In the genomic region with DNA sequence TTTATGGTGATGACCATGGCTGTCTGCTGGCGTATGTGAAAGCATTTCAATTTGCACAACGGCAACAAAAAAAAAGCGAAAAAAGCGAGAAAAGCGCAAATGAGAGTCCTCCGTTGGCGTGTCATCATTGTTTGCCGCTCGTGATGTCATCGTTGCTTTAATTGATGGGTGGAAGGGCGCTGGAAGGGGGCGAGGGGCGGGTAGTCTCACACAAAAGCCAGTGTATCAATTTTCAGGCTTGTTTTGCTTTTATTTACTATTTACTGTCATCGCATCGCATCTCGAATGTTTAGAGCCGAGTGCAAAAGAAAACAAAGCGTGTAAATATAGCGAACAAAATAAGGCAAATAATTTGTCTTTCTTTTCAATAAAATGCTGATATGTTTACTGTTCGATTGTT, we compare ENCODE assay signal across 1 fruit fly cellular context.
TF ChIP-seq lines count a peak whose summit lies in the region.

No protein-coding gene starts in this region.

TF ChIP-seq in whole organism, embryonic, 481 proteins besides CTCF, POLR2A, EP300 and RAD21 (continued from another document):
- TF ChIP-seq caup (GFP tag; optimal IDR thresholded peaks at IDR 0.05; lab: Kevin White, UChicago; ENCODE audit: severe bottlenecking) (peak; percentile 32), Xbp1 (GFP tag; optimal IDR thresholded peaks at IDR 0.05; lab: Kevin White, UChicago) (no peak), Oaz (GFP tag; IDR thresholded peaks at IDR 0.05; lab: Robert Waterston, UW) (no peak), CG14441 (GFP tag; IDR thresholded peaks at IDR 0.05; lab: Robert Waterston, UW) (no peak), org-1 (GFP tag; optimal IDR thresholded peaks at IDR 0.05; lab: Kevin White, UChicago) (peak; percentile 33), knrl (GFP tag; IDR thresholded peaks at IDR 0.05; lab: Robert Waterston, UW; ENCODE audit: partially characterized antibody) (no peak), dm (GFP tag; optimal IDR thresholded peaks at IDR 0.05; lab: Kevin White, UChicago) (no peak), wek (GFP tag; optimal IDR thresholded peaks at IDR 0.05; lab: Kevin White, UChicago) (peak; percentile 74), tna (GFP tag; IDR thresholded peaks at IDR 0.05; lab: Robert Waterston, UW; ENCODE audit: partially characterized antibody) (no peak), CG14860 (GFP tag; IDR thresholded peaks at IDR 0.05; lab: Robert Waterston, UW; ENCODE audit: partially characterized antibody) (no peak), CG2202 (tag; optimal IDR thresholded peaks at IDR 0.05; lab: Kevin White, UChicago) (peak; percentile 44), nau (GFP tag; optimal IDR thresholded peaks at IDR 0.05; lab: Kevin White, UChicago) (peak; percentile 69), CG10209 (GFP tag; optimal IDR thresholded peaks at IDR 0.05; lab: Kevin White, UChicago) (peak; percentile 30), Spps (tag; optimal IDR thresholded peaks at IDR 0.05; lab: Kevin White, UChicago) (no peak), vvl (GFP tag; IDR thresholded peaks at IDR 0.05; lab: Robert Waterston, UW) (peak; percentile 30; the same call in 1 of the 2 replicates), Blimp-1 (GFP tag; optimal IDR thresholded peaks at IDR 0.05; lab: Kevin White, UChicago) (peak; percentile 69), Ptx1 (GFP tag; IDR thresholded peaks at IDR 0.05; lab: Robert Waterston, UW) (no peak), CG7271 (tag; optimal IDR thresholded peaks at IDR 0.05; lab: Kevin White, UChicago) (peak; percentile 62), CG31441 (GFP tag; IDR thresholded peaks at IDR 0.05; lab: Robert Waterston, UW) (peak; percentile 42), CG8290 (GFP tag; optimal IDR thresholded peaks at IDR 0.05; lab: Kevin White, UChicago) (no peak), CG8290 (tag; optimal IDR thresholded peaks at IDR 0.05; lab: Kevin White, UChicago) (peak in 1 of 2 experiments; percentile 63), Meics (GFP tag; optimal IDR thresholded peaks at IDR 0.05; lab: Kevin White, UChicago) (peak; percentile 18), eve (GFP tag; optimal IDR thresholded peaks at IDR 0.05; lab: Kevin White, UChicago) (no peak), stc (GFP tag; IDR thresholded peaks at IDR 0.05; lab: Robert Waterston, UW) (peak; percentile 52; the same call in 1 of the 2 replicates), lbe (GFP tag; optimal IDR thresholded peaks at IDR 0.05; lab: Kevin White, UChicago) (no peak), CG6254 (GFP tag; optimal IDR thresholded peaks at IDR 0.05; lab: Kevin White, UChicago) (peak; percentile 38), Hr51 (GFP tag; optimal IDR thresholded peaks at IDR 0.05; lab: Kevin White, UChicago) (peak in 1 of 2 experiments; percentile 9), CG17802 (tag; optimal IDR thresholded peaks at IDR 0.05; lab: Kevin White, UChicago) (peak; percentile 26), NfI (GFP tag; optimal IDR thresholded peaks at IDR 0.05; lab: Kevin White, UChicago) (no peak), crp (GFP tag; optimal IDR thresholded peaks at IDR 0.05; lab: Kevin White, UChicago) (no peak), Chrac-16 (GFP tag; optimal IDR thresholded peaks at IDR 0.05; lab: Kevin White, UChicago) (no peak), run (tag; optimal IDR thresholded peaks at IDR 0.05; lab: Kevin White, UChicago) (peak; percentile 16), crol (GFP tag; IDR thresholded peaks at IDR 0.05; lab: Robert Waterston, UW) (peak; percentile 51), CG17361 (GFP tag; IDR thresholded peaks at IDR 0.05; lab: Robert Waterston, UW) (peak; percentile 47; the same call in 2 of the 3 replicates), pum (GFP tag; optimal IDR thresholded peaks at IDR 0.05; lab: Kevin White, UChicago) (no peak), Med (GFP tag; lab: Kevin White, UChicago) (peak; percentile 65), ac (GFP tag; optimal IDR thresholded peaks at IDR 0.05; lab: Kevin White, UChicago) (peak; percentile 51), Neu2 (GFP tag; optimal IDR thresholded peaks at IDR 0.05; lab: Kevin White, UChicago; ENCODE audit: borderline replicate concordance) (no peak), CG10431 (GFP tag; optimal IDR thresholded peaks at IDR 0.05; lab: Kevin White, UChicago) (no peak), Sry-β (GFP tag; optimal IDR thresholded peaks at IDR 0.05; lab: Kevin White, UChicago) (peak; percentile 39), ttk (GFP tag; IDR thresholded peaks at IDR 0.05; lab: Robert Waterston, UW) (no peak), grn (GFP tag; optimal IDR thresholded peaks at IDR 0.05; lab: Kevin White, UChicago) (no peak), Dp (GFP tag; optimal IDR thresholded peaks at IDR 0.05; lab: Kevin White, UChicago) (no peak), NK7.1 (GFP tag; optimal IDR thresholded peaks at IDR 0.05; lab: Kevin White, UChicago) (no peak), fru (optimal IDR thresholded peaks at IDR 0.05; lab: Kevin White, UChicago) (no peak), CoRest (tag; optimal IDR thresholded peaks at IDR 0.05; lab: Kevin White, UChicago) (peak; percentile 4), Nf-YB (GFP tag; optimal IDR thresholded peaks at IDR 0.05; lab: Kevin White, UChicago) (peak; percentile 8), CG7839 (tag; optimal IDR thresholded peaks at IDR 0.05; lab: Kevin White, UChicago) (peak; percentile 5), nom (GFP tag; optimal IDR thresholded peaks at IDR 0.05; lab: Kevin White, UChicago) (peak; percentile 56), ara (GFP tag; IDR thresholded peaks at IDR 0.05; lab: Robert Waterston, UW) (no peak), ERR (GFP tag; optimal IDR thresholded peaks at IDR 0.05; lab: Kevin White, UChicago) (no peak), HLH3B (GFP tag; IDR thresholded peaks at IDR 0.05; lab: Robert Waterston, UW) (peak; percentile 8; the same call in 1 of the 2 replicates), odd (GFP tag; optimal IDR thresholded peaks at IDR 0.05; lab: Kevin White, UChicago) (peak; percentile 13), Asciz (GFP tag; optimal IDR thresholded peaks at IDR 0.05; lab: Kevin White, UChicago) (peak; percentile 85), CG3995 (GFP tag; optimal IDR thresholded peaks at IDR 0.05; lab: Kevin White, UChicago) (no peak), dmrt11E (tag; optimal IDR thresholded peaks at IDR 0.05; lab: Kevin White, UChicago) (peak; percentile 50), gsb-n (tag; optimal IDR thresholded peaks at IDR 0.05; lab: Kevin White, UChicago) (peak; percentile 69), CG14710 (tag; optimal IDR thresholded peaks at IDR 0.05; lab: Kevin White, UChicago) (peak; percentile 48), CG10565 (GFP tag; optimal IDR thresholded peaks at IDR 0.05; lab: Kevin White, UChicago) (no peak), ase (GFP tag; IDR thresholded peaks at IDR 0.05; lab: Robert Waterston, UW) (no peak), abd-A (tag; optimal IDR thresholded peaks at IDR 0.05; lab: Kevin White, UChicago) (no peak), CG10267 (tag; optimal IDR thresholded peaks at IDR 0.05; lab: Kevin White, UChicago) (peak; percentile 0), disco-r (GFP tag; optimal IDR thresholded peaks at IDR 0.05; lab: Kevin White, UChicago) (no peak), CG9215 (GFP tag; IDR thresholded peaks at IDR 0.05; lab: Robert Waterston, UW) (no peak), CG6689 (GFP tag; IDR thresholded peaks at IDR 0.05; lab: Robert Waterston, UW) (no peak), D19B (GFP tag; optimal IDR thresholded peaks at IDR 0.05; lab: Kevin White, UChicago) (no peak), tap (tag; optimal IDR thresholded peaks at IDR 0.05; lab: Kevin White, UChicago) (peak; percentile 59), Ssrp (tag; optimal IDR thresholded peaks at IDR 0.05; lab: Kevin White, UChicago) (peak; percentile 12), CG12299 (tag; optimal IDR thresholded peaks at IDR 0.05; lab: Kevin White, UChicago) (no peak), CG12104 (GFP tag; optimal IDR thresholded peaks at IDR 0.05; lab: Kevin White, UChicago) (peak; percentile 41), CG12769 (tag; optimal IDR thresholded peaks at IDR 0.05; lab: Kevin White, UChicago) (no peak), pb (GFP tag; optimal IDR thresholded peaks at IDR 0.05; lab: Kevin White, UChicago) (no peak)
